Worm (Caenorhabditis elegans): ENCODE results near the gene C49F5.8.
A peak's percentile ranks its signal among the peaks of the same experiment; 100 is the strongest.

DNA sequence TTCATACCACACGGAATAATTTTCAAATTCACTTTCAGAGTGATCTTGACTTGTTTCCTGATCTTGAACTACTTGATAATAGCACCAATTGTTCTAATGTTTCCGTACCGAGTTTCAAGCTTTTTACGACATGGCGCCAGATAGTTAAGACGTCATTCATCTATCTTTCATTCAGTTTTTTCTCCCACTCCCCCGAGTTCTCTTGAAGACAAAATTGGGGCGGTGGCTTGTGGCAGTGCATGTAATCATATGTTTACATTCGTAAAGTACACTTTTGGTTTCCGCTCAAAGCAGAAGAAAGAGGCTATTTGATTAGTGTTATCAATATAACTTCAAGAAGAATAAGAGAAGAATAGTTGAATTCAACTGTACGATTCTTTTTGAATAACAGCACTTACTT, 39.6 kb downstream of the C49F5.8 start:
- TF ChIP-seq unc-39 (tag; optimal IDR thresholded peaks at IDR 0.05) (no peak), ztf-4 (tag; optimal IDR thresholded peaks at IDR 0.05) (no peak), ztf-11 (tag; optimal IDR thresholded peaks at IDR 0.05) (no peak), unc-62 (GFP tag; optimal IDR thresholded peaks at IDR 0.05) (no peak), ama-1 (optimal IDR thresholded peaks at IDR 0.05) (no peak), zag-1 (tag; optimal IDR thresholded peaks at IDR 0.05) (no peak), skn-1 (tag; optimal IDR thresholded peaks at IDR 0.05) (no peak), elt-2 (tag; optimal IDR thresholded peaks at IDR 0.05) (peak; percentile 45), pqm-1 (tag; optimal IDR thresholded peaks at IDR 0.05) (peak; percentile 36), nhr-12 (tag; optimal IDR thresholded peaks at IDR 0.05) (no peak)
